Fruit fly (Drosophila melanogaster) whole organism, embryonic: Measurements from ENCODE around the gene Rcd2.

ENCODE experiments used
- Atf-2 ChIP-seq: fragments of 200-800 bp; sonication (Bioruptor generic); optimal IDR thresholded peaks from 2 replicates; lab custom pipeline; 2016; ENCODE audit warnings: missing biosample characterization, missing genetic modification characterization
- B-H2 ChIP-seq: fragments of 200-800 bp; sonication (Bioruptor generic); optimal IDR thresholded peaks from 2 replicates; lab custom pipeline; 2018; ENCODE audit warnings: missing biosample characterization, mild to moderate bottlenecking, missing genetic modification characterization
- CG12219 ChIP-seq: fragments of 200-800 bp; sonication (Bioruptor generic); optimal IDR thresholded peaks from 3 replicates; lab custom pipeline; 2018; ENCODE audit warnings: missing biosample characterization, mild to moderate bottlenecking, missing genetic modification characterization
- CG14441 ChIP-seq: fragments of 200-800 bp; sonication (Bioruptor generic); IDR thresholded peaks from 2 replicates; pipeline ENCODE4 v1.3.6; 2022; ENCODE audit warnings: missing biosample characterization, missing genetic modification characterization
- CG14667 ChIP-seq: fragments of 200-800 bp; sonication (Bioruptor generic); IDR thresholded peaks from 2 replicates; pipeline ENCODE4 v1.3.6; 2022; ENCODE audit warnings: missing biosample characterization, missing genetic modification characterization
- CG1647 ChIP-seq: fragments of 200-800 bp; sonication (Bioruptor generic); optimal IDR thresholded peaks from 3 replicates; lab custom pipeline; 2016; ENCODE audit warnings: missing biosample characterization, missing genetic modification characterization
- CG16815 ChIP-seq: fragments of 200-800 bp; sonication (Bioruptor generic); optimal IDR thresholded peaks from 3 replicates; lab custom pipeline; 2017; ENCODE audit warnings: missing biosample characterization, mild to moderate bottlenecking, missing genetic modification characterization
- CG17568 ChIP-seq: fragments of 200-800 bp; sonication (Bioruptor generic); optimal IDR thresholded peaks from 2 replicates; lab custom pipeline; 2018; ENCODE audit warnings: missing biosample characterization, mild to moderate bottlenecking, missing genetic modification characterization, moderate library complexity
- CG17802 ChIP-seq: fragments of 200-800 bp; sonication (Bioruptor generic); optimal IDR thresholded peaks from 2 replicates; lab custom pipeline; 2018; ENCODE audit warnings: missing biosample characterization, mild to moderate bottlenecking, missing genetic modification characterization, moderate library complexity
- CG1792 ChIP-seq: fragments of 200-800 bp; sonication (Bioruptor generic); optimal IDR thresholded peaks from 2 replicates; lab custom pipeline; 2016; ENCODE audit warnings: missing biosample characterization, missing genetic modification characterization
- CG18262 ChIP-seq: fragments of 200-800 bp; optimal IDR thresholded peaks from 3 replicates; lab custom pipeline; 2019; ENCODE audit warnings: missing biosample characterization, mild to moderate bottlenecking, missing genetic modification characterization, moderate library complexity
- CG1832 ChIP-seq: fragments of 200-800 bp; sonication (Bioruptor generic); optimal IDR thresholded peaks from 2 replicates; lab custom pipeline; 2017; ENCODE audit warnings: missing biosample characterization, mild to moderate bottlenecking, missing genetic modification characterization, inconsistent platforms
- CG3407 ChIP-seq: fragments of 200-800 bp; sonication (Bioruptor generic); optimal IDR thresholded peaks from 2 replicates; lab custom pipeline; 2018; ENCODE audit warnings: missing biosample characterization, mild to moderate bottlenecking, missing genetic modification characterization
- CG3838 ChIP-seq: fragments of 200-800 bp; sonication (Bioruptor generic); optimal IDR thresholded peaks from 3 replicates; lab custom pipeline; 2016; ENCODE audit warnings: missing biosample characterization, missing genetic modification characterization
- CG43689 ChIP-seq: fragments of 200-800 bp; sonication (Bioruptor generic); IDR thresholded peaks from 2 replicates; pipeline ENCODE4 v1.3.6; 2022; ENCODE audit warnings: missing biosample characterization, missing genetic modification characterization
- CG4404 ChIP-seq: fragments of 200-800 bp; sonication (Bioruptor generic); IDR thresholded peaks from 2 replicates; pipeline ENCODE4 v1.3.6; 2022; ENCODE audit warnings: missing biosample characterization, missing genetic modification characterization
- CG6689 ChIP-seq: fragments of 200-800 bp; sonication (Bioruptor generic); IDR thresholded peaks from 2 replicates; pipeline ENCODE4 v1.3.6; 2022; ENCODE audit warnings: missing biosample characterization, missing genetic modification characterization
- CG7556 ChIP-seq: fragments of 200-800 bp; sonication (Bioruptor generic); optimal IDR thresholded peaks from 2 replicates; lab custom pipeline; 2017; ENCODE audit warnings: missing biosample characterization, mild to moderate bottlenecking, missing genetic modification characterization
- CG7839 ChIP-seq: fragments of 200-800 bp; sonication (Bioruptor generic); optimal IDR thresholded peaks from 3 replicates; lab custom pipeline; 2018; ENCODE audit warnings: missing biosample characterization, mild to moderate bottlenecking, missing genetic modification characterization, moderate library complexity
- Dip3 ChIP-seq: fragments of 200-800 bp; sonication (Bioruptor generic); optimal IDR thresholded peaks from 3 replicates; lab custom pipeline; 2016; ENCODE audit warnings: missing biosample characterization, missing genetic modification characterization
- H2.0 ChIP-seq: fragments of 200-800 bp; sonication (Bioruptor generic); IDR thresholded peaks from 2 replicates; pipeline ENCODE4 v1.3.6; 2022; ENCODE audit warnings: missing biosample characterization, missing genetic modification characterization
- Hr3 ChIP-seq: fragments of 200-800 bp; sonication (Bioruptor generic); optimal IDR thresholded peaks from 3 replicates; lab custom pipeline; 2016; ENCODE audit warnings: missing biosample characterization, missing genetic modification characterization
- Hr78 ChIP-seq, 2 experiments: fragments of 200-800 bp in 1 of 2; fragments of >200 bp in 1 of 2; sonication (Bioruptor generic) in 1 of 2; optimal IDR thresholded peaks; 2 replicates each; lab custom pipeline; 2017 to 2019; ENCODE audit warnings: missing biosample characterization in 2 of 2, missing genetic modification characterization in 2 of 2, mild to moderate bottlenecking in 1 of 2, moderate library complexity in 1 of 2
- Hsf ChIP-seq: fragments of 200-800 bp; sonication (Bioruptor generic); optimal IDR thresholded peaks from 3 replicates; lab custom pipeline; 2016; ENCODE audit warnings: missing biosample characterization, missing genetic modification characterization
- Kr ChIP-seq: fragments of 200-800 bp; sonication (Bioruptor generic); optimal IDR thresholded peaks from 2 replicates; lab custom pipeline; 2017; ENCODE audit warnings: missing biosample characterization, mild to moderate bottlenecking, missing genetic modification characterization
- Lim3 ChIP-seq: fragments of 200-800 bp; sonication (Bioruptor generic); IDR thresholded peaks from 2 replicates; pipeline ENCODE4 v1.3.6; 2022; ENCODE audit warnings: missing biosample characterization, missing genetic modification characterization
- NK7.1 ChIP-seq: fragments of 200-800 bp; sonication (Bioruptor generic); optimal IDR thresholded peaks from 3 replicates; lab custom pipeline; 2016; ENCODE audit warnings: missing biosample characterization, missing genetic modification characterization
- Neu2 ChIP-seq: fragments of 200-800 bp; sonication (Bioruptor generic); optimal IDR thresholded peaks from 3 replicates; lab custom pipeline; 2016; ENCODE audit warnings: missing biosample characterization, missing genetic modification characterization, borderline replicate concordance
- Spps ChIP-seq: fragments of 200-800 bp; sonication (Bioruptor generic); optimal IDR thresholded peaks from 2 replicates; lab custom pipeline; 2018; ENCODE audit warnings: missing biosample characterization, mild to moderate bottlenecking, missing genetic modification characterization
- Xbp1 ChIP-seq: fragments of 200-800 bp; sonication (Bioruptor generic); optimal IDR thresholded peaks from 3 replicates; lab custom pipeline; 2016; ENCODE audit warnings: missing biosample characterization, mild to moderate bottlenecking, missing genetic modification characterization
- Xrp1 ChIP-seq: fragments of 200-800 bp; sonication (Bioruptor generic); IDR thresholded peaks from 2 replicates; pipeline ENCODE4 v1.3.6; 2022; ENCODE audit warnings: missing biosample characterization, missing genetic modification characterization
- ab ChIP-seq: fragments of 200-800 bp; sonication (Bioruptor generic); optimal IDR thresholded peaks from 2 replicates; lab custom pipeline; 2016; ENCODE audit warnings: missing biosample characterization, missing genetic modification characterization
- cad ChIP-seq: fragments of >200 bp; optimal IDR thresholded peaks from 2 replicates; lab custom pipeline; 2017; ENCODE audit warnings: missing biosample characterization, missing genetic modification characterization
- croc ChIP-seq: fragments of 200-800 bp; sonication (Bioruptor generic); conservative IDR thresholded peaks from 3 replicates; pipeline ENCODE4 v1.3.6; 2022; ENCODE audit warnings: missing biosample characterization, missing genetic modification characterization
- dmrt99B ChIP-seq: fragments of 200-800 bp; sonication (Bioruptor generic); optimal IDR thresholded peaks from 2 replicates; lab custom pipeline; 2018; ENCODE audit warnings: missing biosample characterization, mild to moderate bottlenecking, missing genetic modification characterization, moderate library complexity
- dpn ChIP-seq, 2 experiments: fragments of 200-800 bp; sonication (Bioruptor generic); optimal IDR thresholded peaks; 3 replicates each; lab custom pipeline; 2016; ENCODE audit warnings: missing biosample characterization in 2 of 2, missing genetic modification characterization in 2 of 2
- eve ChIP-seq, 2 experiments: fragments of >200 bp; optimal IDR thresholded peaks; 2 replicates each; lab custom pipeline; 2017; ENCODE audit warnings: missing biosample characterization in 2 of 2, missing genetic modification characterization in 2 of 2
- ham ChIP-seq: fragments of 200-800 bp; sonication (Bioruptor generic); IDR thresholded peaks from 2 replicates; pipeline ENCODE4 v1.3.6; 2022; ENCODE audit warnings: missing biosample characterization, missing genetic modification characterization
- her ChIP-seq: fragments of 200-800 bp; sonication (Bioruptor generic); optimal IDR thresholded peaks from 2 replicates; lab custom pipeline; 2016; ENCODE audit warnings: missing biosample characterization, missing genetic modification characterization
- inv ChIP-seq: fragments of 200-800 bp; sonication (Bioruptor generic); IDR thresholded peaks from 2 replicates; pipeline ENCODE4 v1.3.6; 2022; ENCODE audit warnings: missing biosample characterization, missing genetic modification characterization; ENCODE audit not compliant: partially characterized antibody
- klu ChIP-seq: fragments of 200-800 bp; sonication (Bioruptor generic); IDR thresholded peaks from 2 replicates; pipeline ENCODE4 v1.3.6; 2022; ENCODE audit warnings: missing biosample characterization, missing genetic modification characterization
- mam ChIP-seq: fragments of 200-800 bp; sonication (Bioruptor generic); optimal IDR thresholded peaks from 3 replicates; lab custom pipeline; 2016; ENCODE audit warnings: missing biosample characterization, missing genetic modification characterization
- mld ChIP-seq: fragments of 200-800 bp; sonication (Bioruptor generic); IDR thresholded peaks from 3 replicates; pipeline ENCODE4 v1.3.6; 2022; ENCODE audit warnings: missing biosample characterization, missing genetic modification characterization; ENCODE audit not compliant: partially characterized antibody
- peb ChIP-seq: fragments of 200-800 bp; sonication (Bioruptor generic); IDR thresholded peaks from 2 replicates; pipeline ENCODE4 v1.3.6; 2022; ENCODE audit warnings: missing biosample characterization, missing genetic modification characterization
- pita ChIP-seq: fragments of 200-800 bp; sonication (Bioruptor generic); optimal IDR thresholded peaks from 2 replicates; lab custom pipeline; 2017; ENCODE audit warnings: missing biosample characterization, mild to moderate bottlenecking, missing genetic modification characterization
- psq ChIP-seq: fragments of 200-800 bp; sonication (Bioruptor generic); optimal IDR thresholded peaks from 2 replicates; lab custom pipeline; 2017; ENCODE audit warnings: missing biosample characterization, missing genetic modification characterization
- pum ChIP-seq: fragments of 200-800 bp; sonication (Bioruptor generic); optimal IDR thresholded peaks from 2 replicates; lab custom pipeline; 2016; ENCODE audit warnings: missing biosample characterization, missing genetic modification characterization
- ranshi ChIP-seq: fragments of 200-800 bp; sonication (Bioruptor generic); IDR thresholded peaks from 2 replicates; pipeline ENCODE4 v1.3.6; 2022; ENCODE audit warnings: missing biosample characterization, missing genetic modification characterization
- repo ChIP-seq: fragments of 200-800 bp; sonication (Bioruptor generic); optimal IDR thresholded peaks from 2 replicates; lab custom pipeline; 2016; ENCODE audit warnings: missing biosample characterization, missing genetic modification characterization
- sens-2 ChIP-seq: fragments of 200-800 bp; sonication (Bioruptor generic); IDR thresholded peaks from 2 replicates; pipeline ENCODE4 v1.3.6; 2022; ENCODE audit warnings: missing biosample characterization, missing genetic modification characterization
- slp2 ChIP-seq: fragments of 200-800 bp; sonication (Bioruptor generic); optimal IDR thresholded peaks from 2 replicates; lab custom pipeline; 2016; ENCODE audit warnings: missing biosample characterization, missing genetic modification characterization
- tgo ChIP-seq: fragments of 200-800 bp; sonication (Bioruptor generic); IDR thresholded peaks from 3 replicates; pipeline ENCODE4 v1.3.6; 2022; ENCODE audit warnings: missing biosample characterization, missing genetic modification characterization
- tin ChIP-seq: fragments of 200-800 bp; sonication (Bioruptor generic); optimal IDR thresholded peaks from 3 replicates; lab custom pipeline; 2016; ENCODE audit warnings: missing biosample characterization, missing genetic modification characterization
- yki ChIP-seq: fragments of >200 bp; optimal IDR thresholded peaks from 3 replicates; lab custom pipeline; 2018

Rcd2 gene

dm6 chr3L:20507552-20507951 is 32.7 kb downstream of the Rcd2 start (continued):
- TF ChIP-seq H2.0 = no peak
- no peak for TF ChIP-seq inv (GFP tag; lab: Robert Waterston, UW)
- TF ChIP-seq Hsf = no peak
- TF ChIP-seq CG1647 (GFP tag; lab: Kevin White, UChicago) = no peak
- TF ChIP-seq CG18262 = no peak
- no peak for TF ChIP-seq CG4404 (GFP tag; lab: Robert Waterston, UW)
- TF ChIP-seq CG7556 = no peak
- no peak for TF ChIP-seq psq (GFP tag; lab: Kevin White, UChicago)
- no peak for TF ChIP-seq CG16815 (GFP tag; lab: Kevin White, UChicago)
- TF ChIP-seq mld (GFP tag; lab: Robert Waterston, UW) = no peak
- TF ChIP-seq Hr3 (GFP tag; lab: Kevin White, UChicago) = no peak
- TF ChIP-seq CG43689 = no peak
- no peak for TF ChIP-seq Hr78 (GFP tag; optimal IDR thresholded peaks at IDR 0.05; lab: Kevin White, UChicago)
- no peak for TF ChIP-seq CG6689
- no peak for TF ChIP-seq Atf-2 (GFP tag; lab: Kevin White, UChicago)
- TF ChIP-seq CG14667 (GFP tag; lab: Robert Waterston, UW) = no peak
- TF ChIP-seq dpn (GFP tag; optimal IDR thresholded peaks at IDR 0.05; lab: Kevin White, UChicago) = no peak
- TF ChIP-seq Dip3 (GFP tag; lab: Kevin White, UChicago) = no peak
- TF ChIP-seq Xbp1 (GFP tag; lab: Kevin White, UChicago) = no peak
- TF ChIP-seq pita (GFP tag; lab: Kevin White, UChicago) = no peak
- TF ChIP-seq croc (GFP tag; lab: Robert Waterston, UW) = no peak
- no peak for TF ChIP-seq slp2 (GFP tag; lab: Kevin White, UChicago)
- TF ChIP-seq CG17568 (GFP tag; lab: Kevin White, UChicago) = peak; percentile 31
- no peak for TF ChIP-seq yki (lab: Kevin White, UChicago)
- TF ChIP-seq sens-2 = no peak
- TF ChIP-seq Neu2 (GFP tag; lab: Kevin White, UChicago) = no peak
- peak; percentile 12 for TF ChIP-seq mam (GFP tag; lab: Kevin White, UChicago)
- no peak for TF ChIP-seq CG1792 (GFP tag; lab: Kevin White, UChicago)
- TF ChIP-seq CG1832 (GFP tag; lab: Kevin White, UChicago) = no peak
- TF ChIP-seq tin = no peak
- peak; percentile 33 for TF ChIP-seq Spps
- TF ChIP-seq Lim3 (GFP tag; lab: Robert Waterston, UW) = no peak
- peak; percentile 56; the same call in 1 of the 2 replicates for TF ChIP-seq Xrp1
- TF ChIP-seq CG14441 (GFP tag; lab: Robert Waterston, UW) = no peak
- TF ChIP-seq ab (GFP tag; lab: Kevin White, UChicago) = no peak
- TF ChIP-seq ham (GFP tag; lab: Robert Waterston, UW) = no peak
- peak; percentile 38 for TF ChIP-seq CG3407 (GFP tag; lab: Kevin White, UChicago)
- TF ChIP-seq CG3838 (GFP tag; lab: Kevin White, UChicago) = no peak
- TF ChIP-seq dmrt99B (tag; lab: Kevin White, UChicago) = no peak
- TF ChIP-seq Kr (GFP tag; lab: Kevin White, UChicago) = no peak
- TF ChIP-seq eve (GFP tag; optimal IDR thresholded peaks at IDR 0.05; lab: Kevin White, UChicago) = no peak
- no peak for TF ChIP-seq repo (GFP tag; lab: Kevin White, UChicago)
- no peak for TF ChIP-seq peb (GFP tag; lab: Robert Waterston, UW)
- TF ChIP-seq pum (GFP tag; lab: Kevin White, UChicago) = no peak
- TF ChIP-seq CG7839 (tag; lab: Kevin White, UChicago) = no peak
- no peak for TF ChIP-seq B-H2
- TF ChIP-seq CG17802 (tag; lab: Kevin White, UChicago) = no peak
- no peak for TF ChIP-seq klu (GFP tag; lab: Robert Waterston, UW)
- TF ChIP-seq cad (GFP tag; lab: Kevin White, UChicago) = no peak
- TF ChIP-seq ranshi = no peak
- no peak for TF ChIP-seq CG12219 (GFP tag; lab: Kevin White, UChicago)
- TF ChIP-seq tgo = no peak
- TF ChIP-seq her (GFP tag; lab: Kevin White, UChicago) = no peak
- TF ChIP-seq NK7.1 (GFP tag; lab: Kevin White, UChicago) = no peak
